Worm (Caenorhabditis elegans): ENCODE measurements around the gene Y37E11B.5.

Y37E11B.5 gene

DNA sequence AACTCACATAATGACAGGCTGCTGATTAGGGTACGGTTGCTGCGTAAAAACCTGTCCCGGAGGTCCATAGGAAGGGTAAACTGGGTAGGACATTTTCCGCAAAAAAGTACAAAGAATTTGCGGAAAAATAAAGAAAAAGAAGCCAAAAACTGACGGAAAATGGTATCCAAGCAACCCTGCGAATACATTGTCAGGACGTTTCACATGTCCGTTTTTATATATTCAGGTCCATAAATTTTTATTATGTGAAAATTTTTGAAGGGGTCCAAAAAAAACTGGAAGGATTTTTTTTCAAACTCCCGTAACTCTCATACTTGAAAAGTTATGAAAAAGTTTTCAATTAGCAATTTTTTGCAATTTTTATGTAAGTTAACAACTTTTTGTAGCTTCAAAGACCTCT lies 43.8 kb upstream of the Y37E11B.5 start, which contains the start of gene CC8.3:
Gene CC8.3, minus strand, starts transcription at position 101 of the 400 bp plus-strand sequence.
- no peak for TF ChIP-seq elt-3 (tag; optimal IDR thresholded peaks at IDR 0.05)
- no peak for TF ChIP-seq sem-2 (GFP tag; optimal IDR thresholded peaks at IDR 0.05)
- no peak for TF ChIP-seq snpc-4 (tag; optimal IDR thresholded peaks at IDR 0.05)
- no peak for TF ChIP-seq mab-5 (tag; optimal IDR thresholded peaks at IDR 0.05)
- no peak for TF ChIP-seq nhr-28 (tag; optimal IDR thresholded peaks at IDR 0.05)
- no peak for TF ChIP-seq nhr-237 (tag; optimal IDR thresholded peaks at IDR 0.05)
- no peak for TF ChIP-seq hlh-1 (tag; optimal IDR thresholded peaks at IDR 0.05)
- TF ChIP-seq unc-120 (tag; optimal IDR thresholded peaks at IDR 0.05; ENCODE audit: poor library complexity, severe bottlenecking), result no peak

DNA sequence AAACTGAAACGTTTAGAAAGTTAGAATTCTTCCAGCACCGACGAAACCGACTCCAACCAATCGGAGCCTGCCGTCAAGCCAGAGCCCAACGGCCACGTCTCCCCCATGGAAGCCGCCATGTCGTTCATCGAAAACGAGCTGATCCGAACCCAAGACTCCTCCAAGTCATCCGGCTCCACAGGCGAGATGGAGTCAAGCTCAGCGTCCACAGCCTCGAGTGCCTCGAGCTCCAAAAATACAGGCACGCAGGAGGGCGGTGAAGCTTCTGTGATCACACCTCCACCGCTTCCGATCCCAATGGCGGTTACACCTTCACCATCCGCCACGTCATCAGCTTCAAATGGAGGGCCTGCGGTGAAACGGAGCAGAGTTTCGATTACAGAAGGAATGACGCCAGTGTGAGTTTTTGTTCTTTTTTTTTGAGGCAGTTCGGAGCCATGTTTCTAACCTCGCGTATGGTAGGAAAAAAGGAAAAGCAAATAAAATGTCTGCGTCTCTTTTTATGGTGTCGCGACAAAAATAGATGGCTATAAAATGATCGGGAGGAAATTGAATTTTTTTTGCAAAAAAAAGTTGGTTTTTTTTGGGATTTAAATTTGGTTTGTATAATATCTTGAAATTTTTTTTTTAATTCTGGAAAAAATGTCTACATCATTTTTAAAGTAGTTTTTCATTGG lies 40.0 kb upstream of the Y37E11B.5 start:
- no peak for TF ChIP-seq lin-13 (tag; optimal IDR thresholded peaks at IDR 0.05)

DNA sequence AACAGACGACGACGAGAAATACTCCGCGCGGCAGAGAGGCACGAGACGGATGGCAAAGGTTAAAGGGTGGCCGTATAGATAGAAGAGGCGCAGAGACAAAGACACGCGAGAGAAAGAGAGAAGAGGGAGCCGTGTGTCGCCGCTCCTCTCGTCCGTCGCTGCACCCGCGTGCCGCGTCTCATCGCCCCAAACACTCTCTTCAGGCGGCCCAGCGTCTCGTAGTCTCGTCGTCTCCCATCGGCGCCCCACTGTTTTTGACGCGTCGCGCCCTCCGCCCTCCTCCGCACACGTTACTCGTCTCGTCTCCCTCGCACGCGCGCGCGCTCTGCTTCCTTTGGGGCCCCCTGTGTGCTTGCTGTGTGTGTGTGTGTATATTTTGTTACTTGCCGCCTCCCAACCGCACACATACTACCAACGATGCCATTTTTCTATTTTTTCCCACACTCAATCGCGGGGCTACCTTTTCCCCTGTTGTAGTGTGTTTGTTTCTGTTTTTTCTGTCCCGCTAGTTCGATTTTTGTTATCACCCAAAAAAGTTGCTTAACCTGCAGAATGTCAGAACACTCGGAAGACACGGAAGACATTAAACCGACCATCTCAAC lies 38.3 kb upstream of the Y37E11B.5 start, which contains the start of gene madf-9:
Gene madf-9, plus strand, starts transcription at position 552 of the 602 bp plus-strand sequence.
- no peak for TF ChIP-seq M03D4.4 (tag; optimal IDR thresholded peaks at IDR 0.05)
- TF ChIP-seq elt-3 (tag; optimal IDR thresholded peaks at IDR 0.05), result no peak
- no peak for TF ChIP-seq mep-1 (tag; optimal IDR thresholded peaks at IDR 0.05)
- no peak for TF ChIP-seq bed-3 (GFP tag; optimal IDR thresholded peaks at IDR 0.05)
- peak; percentile 56 for TF ChIP-seq sptf-1 (tag; optimal IDR thresholded peaks at IDR 0.05)
- TF ChIP-seq flh-1 (GFP tag; optimal IDR thresholded peaks at IDR 0.05), result peak; percentile 34
- TF ChIP-seq unc-62 (GFP tag; optimal IDR thresholded peaks at IDR 0.05), result no peak
- TF ChIP-seq unc-39 (tag; optimal IDR thresholded peaks at IDR 0.05), result no peak
- no peak for TF ChIP-seq mab-5 (tag; optimal IDR thresholded peaks at IDR 0.05)
- TF ChIP-seq nhr-2 (tag; optimal IDR thresholded peaks at IDR 0.05), result no peak
- TF ChIP-seq ztf-11 (tag; optimal IDR thresholded peaks at IDR 0.05), result no peak
- no peak for TF ChIP-seq elt-1 (tag; optimal IDR thresholded peaks at IDR 0.05; ENCODE audit: borderline replicate concordance, insufficient read depth)
- peak; percentile 32 for TF ChIP-seq mls-2 (tag; optimal IDR thresholded peaks at IDR 0.05)
- no peak for TF ChIP-seq lin-13 (tag; optimal IDR thresholded peaks at IDR 0.05)
- peak; percentile 51 for TF ChIP-seq pha-4 (tag; optimal IDR thresholded peaks at IDR 0.05)
- TF ChIP-seq drap-1 (GFP tag; optimal IDR thresholded peaks at IDR 0.05), result peak; percentile 42
- TF ChIP-seq nhr-237 (tag; optimal IDR thresholded peaks at IDR 0.05), result peak; percentile 51
- no peak for TF ChIP-seq nhr-12 (tag; optimal IDR thresholded peaks at IDR 0.05)

DNA sequence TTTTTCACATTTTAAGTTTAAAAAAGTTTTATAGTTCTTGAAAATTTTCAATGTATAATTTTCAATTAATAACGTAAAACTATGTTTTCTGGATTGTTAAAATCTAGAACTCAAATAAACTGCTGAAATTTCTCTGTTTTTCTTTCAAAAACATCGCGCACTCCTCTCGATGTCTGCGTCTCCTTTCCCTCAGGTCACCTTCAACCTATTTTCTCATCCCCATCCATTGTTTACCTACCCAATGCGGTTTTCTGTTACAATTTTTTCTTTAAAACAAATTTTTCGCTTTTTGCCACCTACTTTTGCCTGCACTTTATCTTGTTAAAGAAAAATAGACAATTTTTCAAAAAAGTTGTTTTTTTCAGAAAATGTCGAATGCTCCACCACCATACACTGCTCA lies 34.9 kb upstream of the Y37E11B.5 start, which contains the start of gene ZC416.2:
Gene ZC416.2, plus strand, starts transcription at position 366 of the 400 bp plus-strand sequence.
- TF ChIP-seq snpc-4 (tag; optimal IDR thresholded peaks at IDR 0.05) (no peak), M03D4.4 (tag; optimal IDR thresholded peaks at IDR 0.05) (no peak), nhr-2 (tag; optimal IDR thresholded peaks at IDR 0.05) (no peak), hlh-1 (tag; optimal IDR thresholded peaks at IDR 0.05) (no peak), nhr-12 (tag; optimal IDR thresholded peaks at IDR 0.05) (no peak), bed-3 (GFP tag; optimal IDR thresholded peaks at IDR 0.05) (no peak), blmp-1 (tag; optimal IDR thresholded peaks at IDR 0.05) (no peak), ceh-39 (tag; optimal IDR thresholded peaks at IDR 0.05) (no peak)

DNA sequence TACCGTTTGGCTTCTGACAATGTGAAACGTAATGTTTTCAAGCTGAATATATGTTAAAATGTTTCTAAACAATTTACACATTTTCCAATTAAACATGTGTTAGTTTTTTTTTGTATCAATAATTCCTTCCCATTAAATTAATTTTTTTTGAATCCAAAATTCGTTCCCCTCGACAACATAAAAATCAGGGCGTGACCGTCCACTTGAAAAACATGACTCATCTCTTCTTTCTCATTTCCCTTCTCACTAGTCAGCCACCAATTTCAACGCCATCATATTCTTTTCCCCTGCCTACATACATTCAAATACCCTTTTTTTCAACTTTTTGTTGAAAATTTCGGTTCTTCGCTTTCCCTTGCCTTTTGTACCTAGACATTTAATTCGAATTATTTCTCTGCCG lies 34.1 kb upstream of the Y37E11B.5 start:
- TF ChIP-seq bed-3 (GFP tag; optimal IDR thresholded peaks at IDR 0.05) (no peak), lin-32 (GFP tag; optimal IDR thresholded peaks at IDR 0.05) (no peak), unc-39 (tag; optimal IDR thresholded peaks at IDR 0.05) (no peak), drap-1 (GFP tag; optimal IDR thresholded peaks at IDR 0.05) (no peak), mab-5 (tag; optimal IDR thresholded peaks at IDR 0.05) (no peak), nhr-76 (tag; optimal IDR thresholded peaks at IDR 0.05) (no peak), sptf-1 (tag; optimal IDR thresholded peaks at IDR 0.05) (no peak)

DNA sequence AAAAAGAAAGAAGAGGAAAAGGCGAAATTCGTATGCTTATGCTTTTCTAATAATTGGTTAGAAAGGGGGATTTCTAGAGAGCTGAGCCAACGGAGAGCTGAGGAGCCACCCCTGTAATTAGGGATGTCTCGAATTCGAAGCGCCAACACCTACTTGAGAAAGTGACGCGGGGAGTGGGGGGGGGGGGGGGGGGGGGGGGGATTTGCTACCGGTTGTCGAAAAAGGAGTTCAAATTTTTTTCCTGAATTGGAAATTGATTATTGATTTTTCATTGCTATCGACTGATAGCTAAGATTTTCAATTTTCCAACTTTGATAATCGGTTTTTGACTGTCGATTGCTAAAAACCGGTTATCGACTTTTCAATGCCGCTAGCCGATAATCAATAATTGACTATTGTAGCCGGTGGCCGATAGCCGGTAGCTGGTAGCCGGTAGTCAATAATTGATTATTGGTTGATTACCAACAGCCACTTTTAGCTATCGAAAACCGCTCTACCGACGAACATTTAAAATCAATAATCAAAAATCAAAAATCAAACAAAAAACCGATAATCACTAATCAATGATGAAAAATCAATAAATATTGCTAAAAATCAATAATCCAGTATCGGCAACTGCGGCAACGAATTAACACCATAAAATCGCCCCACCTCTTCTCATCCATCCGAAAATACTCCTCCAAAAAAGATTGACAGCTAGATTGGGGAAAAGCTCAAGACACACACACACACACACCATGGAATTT lies 30.7 kb upstream of the Y37E11B.5 start:
- TF ChIP-seq drap-1 (GFP tag; optimal IDR thresholded peaks at IDR 0.05), result no peak
- TF ChIP-seq elt-1 (tag; optimal IDR thresholded peaks at IDR 0.05; ENCODE audit: borderline replicate concordance, insufficient read depth), result no peak
- no peak for TF ChIP-seq nhr-237 (tag; optimal IDR thresholded peaks at IDR 0.05)
- no peak for TF ChIP-seq M03D4.4 (tag; optimal IDR thresholded peaks at IDR 0.05)
- TF ChIP-seq mep-1 (tag; optimal IDR thresholded peaks at IDR 0.05), result no peak
